Worm (Caenorhabditis elegans): ENCODE data around the gene srw-100.

The srw-100 gene

DNA sequence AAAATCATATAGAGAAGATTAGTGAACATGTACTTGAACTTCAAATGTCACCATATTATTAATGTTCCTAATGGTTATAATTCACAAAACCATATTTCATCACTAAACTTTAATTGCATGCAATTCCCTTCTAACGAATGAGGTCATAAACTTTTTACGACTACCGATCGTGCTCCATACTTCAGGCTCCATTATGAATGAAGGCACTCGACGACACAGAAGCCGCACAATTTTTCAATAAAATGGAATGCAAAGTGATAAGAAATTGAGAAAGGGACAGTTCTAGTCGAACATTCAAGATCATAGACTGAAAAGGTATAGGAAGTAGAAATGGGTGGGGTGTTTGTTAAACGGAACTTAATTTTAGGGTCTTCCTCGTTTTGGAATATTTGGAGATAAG, 45.1 kb downstream of the srw-100 start:
- TF ChIP-seq T22C8.4 (GFP tag; IDR thresholded peaks at IDR 0.05) (no peak), klf-2 (GFP tag; conservative IDR thresholded peaks at IDR 0.05) (no peak), ref-1 (GFP tag; conservative IDR thresholded peaks at IDR 0.05) (no peak), ztf-23 (GFP tag; IDR thresholded peaks at IDR 0.05) (no peak), ztf-29 (GFP tag; IDR thresholded peaks at IDR 0.05) (no peak), cog-1 (tag; optimal IDR thresholded peaks at IDR 0.05) (no peak), flt-1 (GFP tag; IDR thresholded peaks at IDR 0.05) (no peak)

DNA sequence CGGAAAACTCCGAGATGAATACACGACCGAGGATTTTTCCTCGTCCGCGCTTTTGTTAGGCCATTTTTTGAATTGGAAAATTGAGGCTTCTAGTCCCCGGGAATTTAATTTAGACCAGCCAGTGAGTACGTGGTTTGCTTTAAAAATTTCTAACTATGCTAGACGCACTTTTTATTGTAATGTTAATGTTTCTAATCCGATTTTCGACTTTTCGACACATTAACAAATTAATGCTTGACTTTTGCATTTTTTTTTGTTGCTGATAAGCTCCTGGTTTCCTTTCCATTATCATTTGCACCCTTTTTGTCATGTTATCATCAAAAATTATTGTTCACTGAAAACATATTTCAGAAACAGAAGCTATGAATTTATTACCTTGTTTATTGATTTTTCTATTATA, 45.8 kb downstream of the srw-100 start, which contains the start of gene clec-204:
clec-204 (plus strand) TSS at position 301 of the 400 bp plus-strand sequence.
- TF ChIP-seq tab-1 (GFP tag; IDR thresholded peaks at IDR 0.05) (no peak), T22C8.4 (GFP tag; IDR thresholded peaks at IDR 0.05) (no peak), cog-1 (tag; optimal IDR thresholded peaks at IDR 0.05) (no peak), ztf-23 (GFP tag; IDR thresholded peaks at IDR 0.05) (no peak), flt-1 (GFP tag; IDR thresholded peaks at IDR 0.05) (no peak), ref-1 (GFP tag; conservative IDR thresholded peaks at IDR 0.05) (no peak), ztf-29 (GFP tag; IDR thresholded peaks at IDR 0.05) (no peak), klf-2 (GFP tag; conservative IDR thresholded peaks at IDR 0.05) (no peak), med-1 (GFP tag; optimal IDR thresholded peaks at IDR 0.05; ENCODE audit: insufficient read depth) (no peak)

DNA sequence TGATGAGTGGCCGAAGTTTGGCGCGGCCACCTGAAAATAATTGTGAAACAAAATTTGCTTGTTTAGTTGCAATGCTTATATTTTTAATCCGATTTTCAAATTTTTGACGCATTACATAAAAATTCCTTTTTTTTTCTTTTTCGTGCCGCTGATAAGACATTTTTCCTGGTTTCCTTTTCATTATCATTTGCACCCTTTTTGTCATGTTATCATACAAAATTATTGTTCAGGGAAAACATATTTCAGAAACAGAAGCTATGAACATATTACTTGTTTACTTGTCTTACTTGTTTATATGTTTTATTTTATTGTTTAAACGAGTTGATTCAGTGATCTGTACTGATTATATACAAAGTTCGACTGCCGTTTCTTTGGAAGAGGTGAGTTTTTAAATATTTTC, 49.7 kb downstream of the srw-100 start, which contains the start of gene clec-205:
clec-205 (plus strand) TSS at position 212 of the 400 bp plus-strand sequence.
- TF ChIP-seq med-1 (GFP tag; optimal IDR thresholded peaks at IDR 0.05; ENCODE audit: insufficient read depth) (no peak), flt-1 (GFP tag; IDR thresholded peaks at IDR 0.05) (no peak), tab-1 (GFP tag; IDR thresholded peaks at IDR 0.05) (no peak), T22C8.4 (GFP tag; IDR thresholded peaks at IDR 0.05) (no peak), ztf-23 (GFP tag; IDR thresholded peaks at IDR 0.05) (no peak), klf-2 (GFP tag; conservative IDR thresholded peaks at IDR 0.05) (no peak), ref-1 (GFP tag; conservative IDR thresholded peaks at IDR 0.05) (no peak), ztf-29 (GFP tag; IDR thresholded peaks at IDR 0.05) (no peak), cog-1 (tag; optimal IDR thresholded peaks at IDR 0.05) (no peak)

Data from whole organism, midembryonic.